Fruit fly (Drosophila melanogaster) Kc167 (cell line): ENCODE measurements around the gene mu2.

Source experiments
- Myc ChIP-seq: fragments of >200 bp; optimal IDR thresholded peaks from 2 replicates; lab custom pipeline; 2017; ENCODE audit warnings: missing external identifiers
- Sin3A ChIP-seq: fragments of >200 bp; optimal IDR thresholded peaks from 2 replicates; lab custom pipeline; 2018; ENCODE audit warnings: missing external identifiers
- h ChIP-seq: fragments of >200 bp; optimal IDR thresholded peaks from 3 replicates; lab custom pipeline; 2018; ENCODE audit warnings: missing external identifiers
- insv ChIP-seq: fragments of >200 bp; optimal IDR thresholded peaks from 3 replicates; lab custom pipeline; 2018; ENCODE audit warnings: missing external identifiers
- psq ChIP-seq: fragments of >200 bp; optimal IDR thresholded peaks from 2 replicates; lab custom pipeline; 2017; ENCODE audit warnings: missing external identifiers
- ttk ChIP-seq: sonication (Bioruptor generic); optimal IDR thresholded peaks from 2 replicates; lab custom pipeline; 2017; ENCODE audit warnings: missing external identifiers

The mu2 gene

DNA sequence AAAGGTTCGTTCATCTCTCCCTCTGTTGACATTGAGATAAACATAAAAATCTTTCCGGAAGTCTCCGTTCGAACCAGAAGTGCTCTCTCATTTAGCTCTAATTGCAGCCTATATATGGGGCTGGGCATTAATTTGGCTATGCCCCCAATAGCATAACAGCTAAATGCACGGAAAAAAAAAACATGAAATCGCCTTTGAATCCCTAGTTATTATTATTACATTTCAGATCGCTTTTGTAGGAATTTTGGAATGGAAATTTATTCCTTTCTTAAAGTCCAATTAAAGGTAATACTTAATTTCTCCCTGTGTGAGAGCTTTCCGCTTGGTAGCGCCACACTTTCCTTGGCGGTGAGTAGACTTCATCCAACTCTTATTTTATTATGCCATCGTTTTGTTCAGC is 41.1 kb downstream of the mu2 start:
- TF ChIP-seq Myc (lab: Kevin White, UChicago), result no peak
- TF ChIP-seq psq (lab: Kevin White, UChicago), result no peak
- no peak for TF ChIP-seq insv (lab: Kevin White, UChicago)
- no peak for TF ChIP-seq h
- TF ChIP-seq ttk (lab: Kevin White, UChicago), result no peak
- TF ChIP-seq Sin3A (lab: Kevin White, UChicago), result no peak

DNA sequence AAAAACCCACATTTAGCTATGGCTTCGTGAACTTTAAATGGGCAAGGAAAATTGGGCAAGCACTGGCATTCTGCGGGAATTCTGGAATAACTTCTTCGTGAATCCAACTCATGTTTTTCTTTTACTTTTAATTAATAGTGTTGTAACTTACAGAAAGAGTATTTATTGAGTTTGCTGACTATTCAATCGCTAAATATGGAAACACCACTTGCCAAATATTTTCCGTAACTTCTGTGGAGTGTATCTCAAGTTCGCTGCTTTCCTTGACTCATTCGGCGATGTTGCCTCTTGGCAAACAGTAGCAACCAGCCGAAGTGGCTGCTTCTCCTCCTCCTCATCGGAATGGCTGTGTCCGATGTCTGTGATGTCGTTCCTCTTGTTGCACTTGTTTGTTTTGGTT is 42.0 kb downstream of the mu2 start:
- TF ChIP-seq h (no peak), Myc (lab: Kevin White, UChicago) (no peak)

DNA sequence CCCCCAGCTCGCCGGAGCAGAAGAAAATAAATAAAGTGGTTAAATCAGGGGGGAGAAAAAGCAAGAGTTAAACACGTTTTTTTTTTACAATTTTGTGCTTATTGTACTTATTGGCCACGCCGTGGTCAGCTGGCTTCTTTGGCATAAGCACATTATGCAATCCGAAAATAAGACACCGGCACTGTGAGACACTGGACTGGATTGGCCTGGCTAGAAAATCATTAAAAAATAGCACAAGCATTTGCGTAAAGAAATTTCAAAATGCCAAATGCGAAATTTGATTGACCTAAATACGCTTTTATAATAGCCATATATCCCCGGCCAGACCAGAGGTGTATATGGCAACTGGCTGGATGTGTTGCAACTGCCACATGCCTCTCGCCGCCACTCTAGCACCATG is 42.8 kb downstream of the mu2 start:
- TF ChIP-seq ttk (lab: Kevin White, UChicago), result no peak
- no peak for TF ChIP-seq insv (lab: Kevin White, UChicago)
- TF ChIP-seq Sin3A (lab: Kevin White, UChicago), result no peak
- no peak for TF ChIP-seq h
- no peak for TF ChIP-seq Myc (lab: Kevin White, UChicago)
- TF ChIP-seq psq (lab: Kevin White, UChicago), result no peak

DNA sequence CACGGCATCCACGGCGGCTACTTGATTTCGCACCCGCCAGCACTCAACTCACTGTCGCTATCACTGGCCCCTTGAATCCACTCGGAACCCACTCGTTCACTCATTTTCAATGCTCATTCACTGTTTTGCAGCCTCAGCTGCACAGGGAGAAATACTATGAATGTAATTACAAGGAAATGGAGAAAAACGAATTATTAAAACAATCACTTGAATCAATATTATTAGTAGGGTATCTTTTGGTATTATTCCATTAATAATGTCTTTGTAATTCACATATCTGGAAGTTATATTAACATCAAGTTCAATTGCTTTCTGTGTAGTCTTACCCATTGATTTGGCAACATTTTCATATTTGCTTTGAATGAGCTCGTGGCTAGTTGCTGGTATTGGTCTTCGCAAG is 46.6 kb downstream of the mu2 start:
- no peak for TF ChIP-seq ttk (lab: Kevin White, UChicago)
- TF ChIP-seq h, result no peak
- TF ChIP-seq insv (lab: Kevin White, UChicago), result no peak
- TF ChIP-seq psq (lab: Kevin White, UChicago), result no peak
- TF ChIP-seq Sin3A (lab: Kevin White, UChicago), result no peak
- no peak for TF ChIP-seq Myc (lab: Kevin White, UChicago)

DNA sequence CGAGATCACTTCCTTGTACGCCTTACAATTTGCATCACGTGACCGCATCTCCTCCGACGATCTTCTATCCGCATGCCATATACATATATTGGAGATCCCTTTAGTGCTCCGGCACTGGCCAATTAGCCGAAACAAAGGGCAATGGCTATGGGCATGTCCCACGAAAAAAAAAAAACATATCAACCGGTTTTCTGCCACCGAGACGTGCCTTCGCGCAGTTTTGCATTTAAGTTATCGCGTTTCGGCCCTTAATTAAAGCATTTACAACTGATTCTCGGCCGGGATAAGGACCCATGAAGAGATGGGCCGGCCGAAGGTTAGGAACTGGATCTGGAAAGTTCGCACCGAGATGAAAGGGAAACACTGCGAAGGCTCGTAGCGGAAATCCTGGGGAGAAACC is 47.7 kb downstream of the mu2 start:
- no peak for TF ChIP-seq ttk (lab: Kevin White, UChicago)
- TF ChIP-seq h, result no peak
- no peak for TF ChIP-seq Sin3A (lab: Kevin White, UChicago)
- no peak for TF ChIP-seq Myc (lab: Kevin White, UChicago)
- TF ChIP-seq insv (lab: Kevin White, UChicago), result no peak

DNA sequence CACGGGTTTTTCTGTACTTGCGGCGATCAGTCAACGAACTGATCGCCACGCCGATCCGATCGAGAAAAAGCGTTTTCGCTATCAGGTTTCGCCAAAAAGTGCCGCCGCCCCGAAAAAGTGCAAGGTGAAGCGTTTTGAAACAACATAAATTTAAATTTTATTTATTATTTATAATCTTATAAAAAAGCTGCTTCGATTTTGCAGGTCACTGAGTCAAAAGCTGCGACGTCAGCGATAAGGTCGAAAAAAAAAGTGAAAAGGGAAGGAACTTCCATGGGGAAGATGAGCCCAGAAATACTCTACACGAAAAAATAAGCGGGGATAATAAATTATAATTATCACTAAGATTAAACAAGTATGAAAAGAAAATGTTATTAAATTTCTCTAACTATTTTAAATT is 49.6 kb downstream of the mu2 start:
- no peak for TF ChIP-seq ttk (lab: Kevin White, UChicago)
- no peak for TF ChIP-seq insv (lab: Kevin White, UChicago)
- no peak for TF ChIP-seq Myc (lab: Kevin White, UChicago)
